Fruit fly (Drosophila melanogaster) whole organism, embryonic: ENCODE data around the gene Fum1.

Experiments
- CG10274 ChIP-seq: fragments of 200-800 bp; sonication (Bioruptor generic); optimal IDR thresholded peaks from 3 replicates; lab custom pipeline; 2017; ENCODE audit warnings: missing biosample characterization, mild to moderate bottlenecking, missing genetic modification characterization
- CG10321 ChIP-seq: fragments of 200-800 bp; sonication (Bioruptor generic); IDR thresholded peaks from 2 replicates; pipeline ENCODE4 v1.3.6; 2022; ENCODE audit warnings: missing biosample characterization, missing genetic modification characterization
- CG11247 ChIP-seq: fragments of 200-800 bp; sonication (Bioruptor generic); IDR thresholded peaks from 2 replicates; pipeline ENCODE4 v1.3.6; 2022; ENCODE audit warnings: missing biosample characterization, missing genetic modification characterization
- CG12071 ChIP-seq: fragments of 200-800 bp; sonication (Bioruptor generic); optimal IDR thresholded peaks from 3 replicates; lab custom pipeline; 2018; ENCODE audit warnings: missing biosample characterization, mild to moderate bottlenecking, missing genetic modification characterization
- CG12391 ChIP-seq: fragments of 200-800 bp; sonication (Bioruptor generic); optimal IDR thresholded peaks from 3 replicates; lab custom pipeline; 2018; ENCODE audit warnings: missing biosample characterization, mild to moderate bottlenecking, missing genetic modification characterization, moderate library complexity
- CG13296 ChIP-seq: fragments of 200-800 bp; sonication (Bioruptor generic); optimal IDR thresholded peaks from 3 replicates; lab custom pipeline; 2018; ENCODE audit warnings: missing biosample characterization, mild to moderate bottlenecking, missing genetic modification characterization
- CG15514 ChIP-seq: fragments of 200-800 bp; sonication (Bioruptor generic); optimal IDR thresholded peaks from 3 replicates; lab custom pipeline; 2017; ENCODE audit warnings: missing biosample characterization, missing genetic modification characterization, mild to moderate bottlenecking, moderate library complexity, missing genetic modification reagents
- CG15601 ChIP-seq: fragments of 200-800 bp; sonication (Bioruptor generic); optimal IDR thresholded peaks from 3 replicates; lab custom pipeline; 2019; ENCODE audit warnings: missing biosample characterization, mild to moderate bottlenecking, missing genetic modification characterization, moderate library complexity
- CG1603 ChIP-seq: fragments of 200-800 bp; sonication (Bioruptor generic); optimal IDR thresholded peaks from 2 replicates; lab custom pipeline; 2019; ENCODE audit warnings: missing biosample characterization, mild to moderate bottlenecking, missing genetic modification characterization, moderate library complexity
- CG2116 ChIP-seq: fragments of 200-800 bp; sonication (Bioruptor generic); optimal IDR thresholded peaks from 3 replicates; lab custom pipeline; 2018; ENCODE audit warnings: missing biosample characterization, mild to moderate bottlenecking, missing genetic modification characterization
- CG34224 ChIP-seq: fragments of 200-800 bp; sonication (Bioruptor generic); IDR thresholded peaks from 3 replicates; pipeline ENCODE4 v1.3.6; 2022; ENCODE audit warnings: missing biosample characterization, missing genetic modification characterization; ENCODE audit not compliant: partially characterized antibody
- CG9797 ChIP-seq: fragments of 200-800 bp; sonication (Bioruptor generic); optimal IDR thresholded peaks from 3 replicates; lab custom pipeline; 2018; ENCODE audit warnings: missing biosample characterization, mild to moderate bottlenecking, missing genetic modification characterization
- Ets97D ChIP-seq: fragments of 200-800 bp; sonication (Bioruptor generic); optimal IDR thresholded peaks from 3 replicates; lab custom pipeline; 2016; ENCODE audit warnings: missing biosample characterization, missing genetic modification characterization
- Hey ChIP-seq: fragments of 200-800 bp; sonication (Bioruptor generic); optimal IDR thresholded peaks from 3 replicates; lab custom pipeline; 2018; ENCODE audit warnings: missing biosample characterization, mild to moderate bottlenecking, missing genetic modification characterization
- HmgZ ChIP-seq: fragments of 200-800 bp; sonication (Bioruptor generic); optimal IDR thresholded peaks from 2 replicates; lab custom pipeline; 2018; ENCODE audit warnings: missing biosample characterization, mild to moderate bottlenecking, missing genetic modification characterization
- Hmr ChIP-seq: fragments of 200-800 bp; sonication (Bioruptor generic); optimal IDR thresholded peaks from 3 replicates; lab custom pipeline; 2017; ENCODE audit warnings: mild to moderate bottlenecking, missing biosample characterization, missing genetic modification reagents, missing genetic modification characterization
- MBD-R2 ChIP-seq: fragments of 200-800 bp; sonication (Bioruptor generic); IDR thresholded peaks from 2 replicates; pipeline ENCODE4 v1.3.6; 2022; ENCODE audit warnings: missing biosample characterization, missing genetic modification characterization
- NFAT ChIP-seq: fragments of 200-800 bp; sonication (Bioruptor generic); IDR thresholded peaks from 2 replicates; pipeline ENCODE4 v1.3.6; 2022; ENCODE audit warnings: missing biosample characterization, missing genetic modification characterization
- Optix ChIP-seq: fragments of 200-800 bp; sonication (Bioruptor generic); IDR thresholded peaks from 3 replicates; pipeline ENCODE4 v1.3.6; 2022; ENCODE audit warnings: missing biosample characterization, missing genetic modification characterization
- Vsx1 ChIP-seq: fragments of 200-800 bp; sonication (Bioruptor generic); optimal IDR thresholded peaks from 2 replicates; lab custom pipeline; 2017; ENCODE audit warnings: missing biosample characterization, mild to moderate bottlenecking, missing genetic modification characterization, missing genetic modification reagents
- YL-1 ChIP-seq: fragments of 200-800 bp; sonication (Bioruptor generic); optimal IDR thresholded peaks from 3 replicates; lab custom pipeline; 2017; ENCODE audit warnings: missing biosample characterization, mild to moderate bottlenecking, missing genetic modification characterization
- abd-A ChIP-seq: fragments of 200-800 bp; sonication (Bioruptor generic); optimal IDR thresholded peaks from 3 replicates; lab custom pipeline; 2019; ENCODE audit warnings: missing biosample characterization, mild to moderate bottlenecking, missing genetic modification characterization, moderate library complexity
- ac ChIP-seq: fragments of 200-800 bp; sonication (Bioruptor generic); optimal IDR thresholded peaks from 3 replicates; lab custom pipeline; 2017; ENCODE audit warnings: missing biosample characterization, mild to moderate bottlenecking, missing genetic modification characterization
- bbx ChIP-seq: fragments of 200-800 bp; sonication (Bioruptor generic); IDR thresholded peaks from 2 replicates; pipeline ENCODE4 v1.3.6; 2022; ENCODE audit warnings: missing biosample characterization, missing genetic modification characterization; ENCODE audit not compliant: partially characterized antibody
- cas ChIP-seq: fragments of 200-800 bp; sonication (Bioruptor generic); IDR thresholded peaks from 2 replicates; pipeline ENCODE4 v1.3.6; 2022; ENCODE audit warnings: missing biosample characterization, missing genetic modification characterization
- chif ChIP-seq, 2 experiments: fragments of 200-800 bp; sonication (Bioruptor generic); optimal IDR thresholded peaks; 3 replicates each; lab custom pipeline; 2016; ENCODE audit warnings: missing biosample characterization in 2 of 2, missing genetic modification characterization in 2 of 2
- crc ChIP-seq: fragments of 200-800 bp; sonication (Bioruptor generic); optimal IDR thresholded peaks from 2 replicates; lab custom pipeline; 2016; ENCODE audit warnings: missing biosample characterization, missing genetic modification characterization
- ftz-f1 ChIP-seq: fragments of 200-800 bp; sonication (Bioruptor generic); optimal IDR thresholded peaks from 2 replicates; lab custom pipeline; 2016; ENCODE audit warnings: missing biosample characterization, missing genetic modification characterization
- insv ChIP-seq, 2 experiments: fragments of 200-800 bp; sonication (Bioruptor generic); optimal IDR thresholded peaks; 3 replicates each; lab custom pipeline; 2016 to 2018; ENCODE audit warnings: missing biosample characterization in 2 of 2, missing genetic modification characterization in 2 of 2
- jigr1 ChIP-seq: fragments of 200-800 bp; sonication (Bioruptor generic); IDR thresholded peaks from 3 replicates; pipeline ENCODE4 v1.3.6; 2022; ENCODE audit warnings: missing biosample characterization, missing genetic modification characterization
- kah ChIP-seq: fragments of 200-800 bp; sonication (Bioruptor generic); optimal IDR thresholded peaks from 2 replicates; lab custom pipeline; 2018; ENCODE audit warnings: missing biosample characterization, mild to moderate bottlenecking, missing genetic modification characterization
- kni ChIP-seq: fragments of 200-800 bp; sonication (Bioruptor generic); optimal IDR thresholded peaks from 3 replicates; lab custom pipeline; 2017; ENCODE audit warnings: mild to moderate bottlenecking, missing biosample characterization, missing genetic modification reagents, missing genetic modification characterization
- mirr ChIP-seq: fragments of 200-800 bp; sonication (Bioruptor generic); optimal IDR thresholded peaks from 3 replicates; lab custom pipeline; 2018; ENCODE audit warnings: missing biosample characterization, mild to moderate bottlenecking, missing genetic modification characterization
- onecut ChIP-seq: fragments of 200-800 bp; sonication (Bioruptor generic); IDR thresholded peaks from 2 replicates; pipeline ENCODE4 v1.3.6; 2022; ENCODE audit warnings: missing biosample characterization, missing genetic modification characterization
- p53 ChIP-seq: fragments of 200-800 bp; sonication (Bioruptor generic); optimal IDR thresholded peaks from 2 replicates; lab custom pipeline; 2016; ENCODE audit warnings: missing biosample characterization, missing genetic modification characterization
- phol ChIP-seq: fragments of 200-800 bp; sonication (Bioruptor generic); optimal IDR thresholded peaks from 3 replicates; lab custom pipeline; 2018; ENCODE audit warnings: missing biosample characterization, mild to moderate bottlenecking, missing genetic modification characterization, moderate library complexity
- prd ChIP-seq, 3 experiments: fragments of >200 bp in 2 of 3; fragments of 200-800 bp in 1 of 3; sonication (Bioruptor generic) in 1 of 3; optimal IDR thresholded peaks in 2 of 3; IDR thresholded peaks in 1 of 3; 2 replicates in 2 of 3; 3 replicates in 1 of 3; pipeline versions ENCODE4 v1.3.6 to Lab custom; 2017 to 2022; ENCODE audit warnings: missing biosample characterization in 1 of 3, missing genetic modification characterization in 1 of 3
- pros ChIP-seq: fragments of 200-800 bp; sonication (Bioruptor generic); optimal IDR thresholded peaks from 3 replicates; lab custom pipeline; 2019; ENCODE audit warnings: missing biosample characterization, mild to moderate bottlenecking, missing genetic modification characterization, moderate library complexity
- pzg ChIP-seq: fragments of 200-800 bp; sonication (Bioruptor generic); optimal IDR thresholded peaks from 3 replicates; lab custom pipeline; 2018; ENCODE audit warnings: missing biosample characterization, mild to moderate bottlenecking, missing genetic modification characterization, moderate library complexity
- row ChIP-seq: fragments of 200-800 bp; sonication (Bioruptor generic); IDR thresholded peaks from 3 replicates; pipeline ENCODE4 v1.3.6; 2022; ENCODE audit warnings: missing biosample characterization, missing genetic modification characterization
- schlank ChIP-seq: fragments of 200-800 bp; sonication (Bioruptor generic); optimal IDR thresholded peaks from 2 replicates; lab custom pipeline; 2018; ENCODE audit warnings: missing biosample characterization, mild to moderate bottlenecking, missing genetic modification characterization
- scrt ChIP-seq: fragments of 200-800 bp; sonication (Bioruptor generic); optimal IDR thresholded peaks from 2 replicates; lab custom pipeline; 2018; ENCODE audit warnings: missing biosample characterization, mild to moderate bottlenecking, missing genetic modification characterization, moderate library complexity
- sd ChIP-seq: fragments of 200-800 bp; sonication (Bioruptor generic); optimal IDR thresholded peaks from 3 replicates; lab custom pipeline; 2018; ENCODE audit warnings: missing biosample characterization, mild to moderate bottlenecking, missing genetic modification characterization, moderate library complexity
- sens ChIP-seq: fragments of 200-800 bp; sonication (Bioruptor generic); peaks from one replicate; lab custom pipeline; 2016; ENCODE audit warnings: missing biosample characterization, missing genetic modification characterization
- shn ChIP-seq: fragments of 200-800 bp; sonication (Bioruptor generic); optimal IDR thresholded peaks from 3 replicates; lab custom pipeline; 2016; ENCODE audit warnings: missing biosample characterization, missing genetic modification characterization
- sob ChIP-seq: fragments of 200-800 bp; sonication (Bioruptor generic); IDR thresholded peaks from 2 replicates; pipeline ENCODE4 v1.3.6; 2022; ENCODE audit warnings: missing biosample characterization, missing genetic modification characterization
- ssp ChIP-seq: fragments of 200-800 bp; sonication (Bioruptor generic); IDR thresholded peaks from 2 replicates; pipeline ENCODE4 v1.3.6; 2022; ENCODE audit warnings: missing biosample characterization, missing genetic modification characterization
- tna ChIP-seq: fragments of 200-800 bp; sonication (Bioruptor generic); IDR thresholded peaks from 2 replicates; pipeline ENCODE4 v1.3.6; 2022; ENCODE audit warnings: missing biosample characterization, missing genetic modification characterization; ENCODE audit not compliant: partially characterized antibody
- vvl ChIP-seq: fragments of 200-800 bp; sonication (Bioruptor generic); IDR thresholded peaks from 2 replicates; pipeline ENCODE4 v1.3.6; 2022; ENCODE audit warnings: missing biosample characterization, missing genetic modification characterization

Fum1 gene

DNA sequence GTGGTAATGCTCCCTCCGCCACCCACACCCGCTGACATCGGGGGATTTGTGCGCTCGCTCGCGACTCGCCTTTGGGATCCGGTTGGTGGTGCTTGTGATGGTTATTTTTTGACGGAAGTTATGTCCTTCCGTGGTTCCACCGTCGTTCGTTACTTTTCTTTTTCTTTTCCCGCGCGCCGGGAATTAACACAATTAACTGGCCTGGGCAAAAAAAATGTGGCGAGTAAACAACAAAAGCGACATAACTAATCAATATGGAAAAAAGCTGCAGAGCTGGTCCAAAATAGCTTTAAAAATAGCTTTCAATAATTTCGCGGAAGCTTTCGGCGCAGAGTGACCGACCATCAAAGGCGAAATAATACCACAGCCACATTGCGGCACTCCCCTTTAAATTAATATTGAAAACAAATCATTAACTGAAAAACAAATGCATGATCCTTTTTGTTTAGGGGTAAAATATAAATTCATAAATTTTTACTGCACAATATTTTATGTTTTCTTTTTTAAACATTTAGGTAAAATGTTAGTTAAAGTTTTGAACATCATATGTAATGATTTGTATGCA is 20.1 kb downstream of the Fum1 start, which contains the start of gene CG14440 (continued):
- TF ChIP-seq pros (GFP tag; lab: Kevin White, UChicago) (no peak), abd-A (tag; lab: Kevin White, UChicago) (peak; percentile 36), chif (GFP tag; optimal IDR thresholded peaks at IDR 0.05; lab: Kevin White, UChicago) (no peak), NFAT (GFP tag; lab: Robert Waterston, UW) (peak; percentile 8; the same call in 1 of the 2 replicates), ac (GFP tag; lab: Kevin White, UChicago) (no peak), CG13296 (GFP tag; lab: Kevin White, UChicago) (peak; percentile 48), CG10274 (GFP tag; lab: Kevin White, UChicago) (no peak), prd (optimal IDR thresholded peaks at IDR 0.05; lab: Kevin White, UChicago) (no peak), prd (GFP tag; IDR thresholded peaks at IDR 0.05; lab: Robert Waterston, UW) (no peak), vvl (GFP tag; lab: Robert Waterston, UW) (0 out of 2 replicates have a peak, but pooled peaks have one; percentile 39), mirr (GFP tag; lab: Kevin White, UChicago) (peak; percentile 39), Hmr (peak; percentile 18), row (peak; percentile 71), shn (no peak), CG15514 (GFP tag; lab: Kevin White, UChicago) (peak; percentile 37), HmgZ (peak; percentile 45), CG15601 (tag; lab: Kevin White, UChicago) (peak; percentile 30), MBD-R2 (peak; percentile 39), kah (GFP tag; lab: Kevin White, UChicago) (no peak), scrt (no peak), CG2116 (peak; percentile 24), CG10321 (GFP tag; lab: Robert Waterston, UW) (no peak), pzg (GFP tag; lab: Kevin White, UChicago) (peak; percentile 39), Vsx1 (GFP tag; lab: Kevin White, UChicago) (peak; percentile 2), Optix (GFP tag; lab: Robert Waterston, UW) (no peak), phol (tag; lab: Kevin White, UChicago) (no peak), ftz-f1 (GFP tag; lab: Kevin White, UChicago) (no peak), CG1603 (tag; lab: Kevin White, UChicago) (peak; percentile 8), Ets97D (peak; percentile 4), kni (peak; percentile 5), CG9797 (GFP tag; lab: Kevin White, UChicago) (peak; percentile 35), CG11247 (GFP tag; lab: Robert Waterston, UW) (no peak), CG12391 (tag; lab: Kevin White, UChicago) (no peak), tna (GFP tag; lab: Robert Waterston, UW) (0 out of 2 replicates have a peak, but pooled peaks have one; percentile 27), jigr1 (GFP tag; lab: Robert Waterston, UW) (no peak), sens (GFP tag; lab: Kevin White, UChicago) (peak; percentile 63), schlank (tag; lab: Kevin White, UChicago) (no peak), bbx (GFP tag; lab: Robert Waterston, UW) (peak; percentile 25; the same call in 1 of the 2 replicates), sd (peak; percentile 37), Hey (no peak), ssp (GFP tag; lab: Robert Waterston, UW) (no peak), CG34224 (peak; percentile 40), cas (GFP tag; lab: Robert Waterston, UW) (no peak), sob (GFP tag; lab: Robert Waterston, UW) (peak; percentile 18; the same call in 1 of the 2 replicates), p53 (GFP tag; lab: Kevin White, UChicago) (no peak), insv (GFP tag; optimal IDR thresholded peaks at IDR 0.05; lab: Kevin White, UChicago) (no peak), YL-1 (GFP tag; lab: Kevin White, UChicago) (peak; percentile 54), crc (no peak), onecut (GFP tag; lab: Robert Waterston, UW) (peak; percentile 90), CG12071 (GFP tag; lab: Kevin White, UChicago) (no peak)
